Fruit fly (Drosophila melanogaster): ENCODE data around the gene CG12723.
"Not testable (repeated sequence)": the region's sequence is repeated elsewhere in the genome, so short reads cannot be mapped to it uniquely, and the experiment has no call there.

CG12723 gene

dm6 chrX:13177720-13178119 lies 14.0 kb downstream of the CG12723 start, which contains the start of gene CG32640:
CG32640 (plus strand) TSS chrX:13178005.
- TF ChIP-seq woc, Hnf4, sv (GFP tag; optimal IDR thresholded peaks at IDR 0.05): not testable (repeated sequence)

- TF ChIP-seq GATAd (GFP tag; optimal IDR thresholded peaks at IDR 0.05): no peak
- TF ChIP-seq rgr (GFP tag; optimal IDR thresholded peaks at IDR 0.05): no peak
- TF ChIP-seq HLH106 (tag; optimal IDR thresholded peaks at IDR 0.05): no peak
- no peak for TF ChIP-seq lola (GFP tag; optimal IDR thresholded peaks at IDR 0.05)
- TF ChIP-seq dmrt93B (GFP tag; optimal IDR thresholded peaks at IDR 0.05): no peak
- no peak for TF ChIP-seq N (GFP tag; optimal IDR thresholded peaks at IDR 0.05)
- no peak for TF ChIP-seq sv (GFP tag; optimal IDR thresholded peaks at IDR 0.05)
- no peak for TF ChIP-seq foxo (GFP tag; optimal IDR thresholded peaks at IDR 0.05)
- TF ChIP-seq fru (GFP tag; optimal IDR thresholded peaks at IDR 0.05): no peak
- no peak for TF ChIP-seq pan (optimal IDR thresholded peaks at IDR 0.05)
- TF ChIP-seq ey (GFP tag; optimal IDR thresholded peaks at IDR 0.05): no peak
- no peak for TF ChIP-seq OdsH (GFP tag; optimal IDR thresholded peaks at IDR 0.05)
- TF ChIP-seq Hr78 (GFP tag; optimal IDR thresholded peaks at IDR 0.05): no peak
- no peak for TF ChIP-seq brk (GFP tag; optimal IDR thresholded peaks at IDR 0.05)
- no peak for TF ChIP-seq woc (GFP tag; optimal IDR thresholded peaks at IDR 0.05)
- no peak for TF ChIP-seq usp (GFP tag; optimal IDR thresholded peaks at IDR 0.05)
These were observed 18.8 kb downstream of the CG12723 start for dm6 chrX:13172865-13173264.

dm6 chrX:13159481-13159880 lies 32.2 kb downstream of the CG12723 start, which contains the start of the genes Bap60 and CG12096:
Bap60 (minus strand) TSS chrX:13159508.
CG12096 (plus strand) TSS chrX:13159604.
- TF ChIP-seq jim (GFP tag; optimal IDR thresholded peaks at IDR 0.05): no peak
- no peak for TF ChIP-seq Dfd (GFP tag; optimal IDR thresholded peaks at IDR 0.05)
- TF ChIP-seq pan (optimal IDR thresholded peaks at IDR 0.05): no peak
- TF ChIP-seq Hr83 (GFP tag; optimal IDR thresholded peaks at IDR 0.05; ENCODE audit: poor library complexity, severe bottlenecking): no peak
- TF ChIP-seq CrebA (GFP tag; optimal IDR thresholded peaks at IDR 0.05; ENCODE audit: borderline replicate concordance): no peak
- TF ChIP-seq woc (GFP tag; optimal IDR thresholded peaks at IDR 0.05): no peak
- peak; percentile 79 for TF ChIP-seq h (GFP tag; optimal IDR thresholded peaks at IDR 0.05)
- peak; percentile 20 for TF ChIP-seq sv (GFP tag; optimal IDR thresholded peaks at IDR 0.05)
- TF ChIP-seq Hnf4 (GFP tag; optimal IDR thresholded peaks at IDR 0.05): no peak
- TF ChIP-seq dl (GFP tag; optimal IDR thresholded peaks at IDR 0.05; ENCODE audit: insufficient read depth in 1 of 2, partially characterized antibody in 2 of 2): no peak
- TF ChIP-seq rgr (GFP tag; optimal IDR thresholded peaks at IDR 0.05): peak; percentile 80
- peak; percentile 40 for TF ChIP-seq GATAd (GFP tag; optimal IDR thresholded peaks at IDR 0.05)
- peak; percentile 80 for TF ChIP-seq ey (GFP tag; optimal IDR thresholded peaks at IDR 0.05)
- no peak for TF ChIP-seq lola (GFP tag; optimal IDR thresholded peaks at IDR 0.05)
- TF ChIP-seq dmrt93B (GFP tag; optimal IDR thresholded peaks at IDR 0.05): peak; percentile 72
- TF ChIP-seq psq (GFP tag; optimal IDR thresholded peaks at IDR 0.05): peak; percentile 60
- peak; percentile 75 for TF ChIP-seq Sp1 (GFP tag; optimal IDR thresholded peaks at IDR 0.05)
- no peak for TF ChIP-seq CG32264 (GFP tag; optimal IDR thresholded peaks at IDR 0.05)
- peak in 1 of 2 experiments; percentile 80 for TF ChIP-seq foxo (GFP tag; optimal IDR thresholded peaks at IDR 0.05)
- peak; percentile 87 for TF ChIP-seq HLH106 (tag; optimal IDR thresholded peaks at IDR 0.05)
- TF ChIP-seq brk (GFP tag; optimal IDR thresholded peaks at IDR 0.05): no peak
- TF ChIP-seq fru (GFP tag; optimal IDR thresholded peaks at IDR 0.05): peak; percentile 83
- peak; percentile 62 for TF ChIP-seq OdsH (GFP tag; optimal IDR thresholded peaks at IDR 0.05)
- TF ChIP-seq sage (GFP tag; optimal IDR thresholded peaks at IDR 0.05): no peak
- TF ChIP-seq Myc (optimal IDR thresholded peaks at IDR 0.05): peak; percentile 58
- TF ChIP-seq Vsx2 (GFP tag; optimal IDR thresholded peaks at IDR 0.05; ENCODE audit: partially characterized antibody): no peak
- no peak for TF ChIP-seq N (GFP tag; optimal IDR thresholded peaks at IDR 0.05)
- TF ChIP-seq dsf (GFP tag; optimal IDR thresholded peaks at IDR 0.05; ENCODE audit: borderline replicate concordance): no peak
- TF ChIP-seq Dif (GFP tag; optimal IDR thresholded peaks at IDR 0.05; ENCODE audit: partially characterized antibody): no peak
- peak; percentile 80 for TF ChIP-seq CG9705 (GFP tag; optimal IDR thresholded peaks at IDR 0.05)
- TF ChIP-seq Hr78 (GFP tag; optimal IDR thresholded peaks at IDR 0.05): no peak
- TF ChIP-seq Rel (GFP tag; optimal IDR thresholded peaks at IDR 0.05): no peak
- peak; percentile 40 for TF ChIP-seq Rel (tag; optimal IDR thresholded peaks at IDR 0.05)
- TF ChIP-seq Jra (GFP tag; optimal IDR thresholded peaks at IDR 0.05): peak; percentile 79
- no peak for TF ChIP-seq Mio (GFP tag; optimal IDR thresholded peaks at IDR 0.05)
- no peak for TF ChIP-seq tai (GFP tag; optimal IDR thresholded peaks at IDR 0.05)
- no peak for TF ChIP-seq usp (GFP tag; optimal IDR thresholded peaks at IDR 0.05)
- peak; percentile 81 for TF ChIP-seq br (GFP tag; optimal IDR thresholded peaks at IDR 0.05)
- TF ChIP-seq Abd-B (GFP tag; optimal IDR thresholded peaks at IDR 0.05): no peak

All from whole organism, wandering third instar larva.